Fruit fly (Drosophila melanogaster) Kc167 (cell line): Measurements from ENCODE around the gene m-cup.

Source experiments
- Myc ChIP-seq: fragments of >200 bp; optimal IDR thresholded peaks from 2 replicates; lab custom pipeline; 2017; ENCODE audit warnings: missing external identifiers
- Sin3A ChIP-seq: fragments of >200 bp; optimal IDR thresholded peaks from 2 replicates; lab custom pipeline; 2018; ENCODE audit warnings: missing external identifiers
- h ChIP-seq: fragments of >200 bp; optimal IDR thresholded peaks from 3 replicates; lab custom pipeline; 2018; ENCODE audit warnings: missing external identifiers
- insv ChIP-seq: fragments of >200 bp; optimal IDR thresholded peaks from 3 replicates; lab custom pipeline; 2018; ENCODE audit warnings: missing external identifiers
- psq ChIP-seq: fragments of >200 bp; optimal IDR thresholded peaks from 2 replicates; lab custom pipeline; 2017; ENCODE audit warnings: missing external identifiers
- ttk ChIP-seq: sonication (Bioruptor generic); optimal IDR thresholded peaks from 2 replicates; lab custom pipeline; 2017; ENCODE audit warnings: missing external identifiers

m-cup gene

DNA sequence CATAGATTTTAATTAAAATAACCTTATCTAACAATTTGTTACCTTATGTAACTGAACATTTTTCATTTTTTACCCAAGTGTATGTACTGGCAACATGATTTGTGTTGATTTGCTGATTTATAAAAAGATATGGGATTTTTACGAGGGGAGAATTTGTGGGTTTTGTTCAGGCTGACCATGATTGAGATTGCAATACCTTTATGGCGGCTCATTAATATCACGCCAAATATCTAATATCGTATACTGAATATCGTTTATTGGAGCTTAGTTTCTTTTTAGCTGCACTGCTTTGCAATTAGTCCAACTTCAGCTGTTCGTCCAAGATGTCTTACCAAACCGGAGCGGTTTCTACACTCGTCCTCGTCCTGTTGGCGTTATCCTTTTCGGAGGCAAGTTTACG, 15.3 kb downstream of the m-cup start, which contains the start of gene CG31267:
TSS of gene CG31267 (plus strand) at position 301 of the 400 bp plus-strand sequence.
- TF ChIP-seq insv (lab: Kevin White, UChicago) (no peak), ttk (lab: Kevin White, UChicago) (no peak), h (lab: Kevin White, UChicago) (no peak), Sin3A (lab: Kevin White, UChicago) (no peak), Myc (lab: Kevin White, UChicago) (no peak), psq (lab: Kevin White, UChicago) (no peak)

DNA sequence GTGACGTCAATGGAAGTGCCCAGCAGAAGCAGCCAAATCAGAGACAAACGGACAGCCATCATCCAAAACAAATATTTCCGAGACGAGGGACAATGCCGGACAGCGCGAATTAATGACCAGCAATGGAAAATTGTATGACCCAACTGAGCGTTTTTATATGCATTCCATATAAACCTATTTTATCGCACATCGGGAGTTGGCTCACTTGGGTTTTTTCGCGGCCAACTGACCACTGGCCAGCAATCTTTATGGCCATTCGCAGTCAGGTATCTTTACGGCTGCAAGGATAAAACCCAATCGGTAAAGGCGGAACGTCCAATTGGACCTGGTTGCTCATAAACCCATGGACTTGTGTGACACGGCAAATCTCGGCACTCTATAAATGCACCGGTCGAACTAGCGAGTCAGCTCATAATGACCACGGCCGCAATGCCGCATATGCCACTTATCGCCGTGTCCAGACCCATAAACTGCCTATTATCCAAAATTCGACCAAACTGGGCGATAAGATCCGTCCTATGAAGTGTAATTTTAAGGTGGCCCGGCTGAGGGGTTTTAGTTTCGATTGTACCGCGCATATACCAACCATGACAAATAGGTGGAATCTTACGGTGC, 17.0 kb downstream of the m-cup start, which contains the start of the genes CG4053 and CG31266:
TSS of gene CG4053 (minus strand) at position 101 of the 615 bp plus-strand sequence.
TSS of gene CG31266 (plus strand) at position 565 of the 615 bp plus-strand sequence.
- TF ChIP-seq psq (lab: Kevin White, UChicago) (no peak), Sin3A (lab: Kevin White, UChicago) (no peak), insv (lab: Kevin White, UChicago) (no peak), h (lab: Kevin White, UChicago) (no peak), ttk (lab: Kevin White, UChicago) (no peak), Myc (lab: Kevin White, UChicago) (no peak)

DNA sequence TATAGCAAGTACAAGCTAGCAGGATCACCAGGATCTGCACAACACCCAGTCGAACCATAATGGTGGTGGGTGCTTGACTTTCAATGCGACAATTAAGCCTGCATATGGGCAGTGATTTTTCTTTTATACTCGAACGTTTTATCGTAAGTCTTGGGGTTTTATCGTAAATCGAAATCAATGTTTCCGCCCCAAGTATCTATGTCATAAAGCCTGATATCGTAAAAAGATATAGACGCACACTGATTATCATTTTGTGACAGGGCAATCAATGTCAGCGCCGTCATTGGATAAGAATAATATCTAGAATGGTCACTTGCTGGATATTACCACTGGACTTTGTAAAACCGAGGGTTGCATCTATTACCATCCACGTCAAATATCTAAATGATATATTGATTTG, 18.9 kb downstream of the m-cup start, which contains the start of gene CG17475:
TSS of gene CG17475 (minus strand) at position 101 of the 400 bp plus-strand sequence.
- TF ChIP-seq Sin3A (lab: Kevin White, UChicago) (no peak), ttk (lab: Kevin White, UChicago) (no peak), h (lab: Kevin White, UChicago) (no peak), Myc (lab: Kevin White, UChicago) (no peak), insv (lab: Kevin White, UChicago) (no peak), psq (lab: Kevin White, UChicago) (no peak)

DNA sequence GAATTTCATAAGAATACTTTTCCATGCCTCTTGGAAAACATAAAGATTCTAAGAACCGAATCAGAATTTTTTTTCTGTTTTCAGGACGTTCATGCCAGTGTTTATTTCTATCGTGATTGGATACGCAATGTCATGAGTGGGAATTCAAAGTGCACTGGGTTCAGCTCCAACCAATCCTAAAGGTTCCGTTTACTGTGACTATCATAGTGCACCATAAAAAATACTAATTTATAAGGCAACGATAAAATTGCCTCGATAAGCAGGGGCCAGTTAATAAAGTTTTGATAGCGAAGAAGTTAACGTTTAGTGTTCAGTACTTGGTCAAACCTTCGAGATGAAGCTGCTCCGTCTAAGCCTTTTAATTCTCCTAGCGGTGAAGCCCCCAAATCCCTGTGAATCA, 21.3 kb downstream of the m-cup start, which contains the start of gene CG31265:
TSS of gene CG31265 (plus strand) at position 301 of the 400 bp plus-strand sequence.
- no peak for TF ChIP-seq psq (lab: Kevin White, UChicago)
- TF ChIP-seq Myc (lab: Kevin White, UChicago): no peak
- no peak for TF ChIP-seq ttk (lab: Kevin White, UChicago)
- no peak for TF ChIP-seq Sin3A (lab: Kevin White, UChicago)
- no peak for TF ChIP-seq insv (lab: Kevin White, UChicago)
- no peak for TF ChIP-seq h (lab: Kevin White, UChicago)

DNA sequence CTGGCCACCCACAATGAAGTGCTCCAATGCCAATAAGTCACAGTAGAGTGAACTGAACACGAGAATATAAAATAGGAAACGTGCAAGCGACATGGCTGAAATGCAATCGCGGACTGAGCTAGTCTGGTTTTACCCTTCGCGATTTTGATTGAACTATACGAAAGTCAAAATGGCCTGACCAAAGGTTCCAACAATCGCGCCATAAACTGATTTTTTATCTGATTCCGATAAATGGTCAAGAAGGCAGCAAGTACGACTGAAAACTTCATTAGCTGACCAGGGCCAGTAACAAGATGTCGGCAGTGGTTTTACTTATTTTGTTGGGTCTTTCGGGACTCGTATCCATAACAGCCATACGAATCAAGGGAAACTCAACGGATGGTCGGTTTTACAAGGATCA, 22.4 kb downstream of the m-cup start, which contains the start of the genes CG17477 and CG31269:
TSS of gene CG17477 (minus strand) at position 101 of the 400 bp plus-strand sequence.
TSS of gene CG31269 (plus strand) at position 289 of the 400 bp plus-strand sequence.
- TF ChIP-seq Myc (lab: Kevin White, UChicago) (no peak), psq (lab: Kevin White, UChicago) (no peak), insv (lab: Kevin White, UChicago) (no peak)

DNA sequence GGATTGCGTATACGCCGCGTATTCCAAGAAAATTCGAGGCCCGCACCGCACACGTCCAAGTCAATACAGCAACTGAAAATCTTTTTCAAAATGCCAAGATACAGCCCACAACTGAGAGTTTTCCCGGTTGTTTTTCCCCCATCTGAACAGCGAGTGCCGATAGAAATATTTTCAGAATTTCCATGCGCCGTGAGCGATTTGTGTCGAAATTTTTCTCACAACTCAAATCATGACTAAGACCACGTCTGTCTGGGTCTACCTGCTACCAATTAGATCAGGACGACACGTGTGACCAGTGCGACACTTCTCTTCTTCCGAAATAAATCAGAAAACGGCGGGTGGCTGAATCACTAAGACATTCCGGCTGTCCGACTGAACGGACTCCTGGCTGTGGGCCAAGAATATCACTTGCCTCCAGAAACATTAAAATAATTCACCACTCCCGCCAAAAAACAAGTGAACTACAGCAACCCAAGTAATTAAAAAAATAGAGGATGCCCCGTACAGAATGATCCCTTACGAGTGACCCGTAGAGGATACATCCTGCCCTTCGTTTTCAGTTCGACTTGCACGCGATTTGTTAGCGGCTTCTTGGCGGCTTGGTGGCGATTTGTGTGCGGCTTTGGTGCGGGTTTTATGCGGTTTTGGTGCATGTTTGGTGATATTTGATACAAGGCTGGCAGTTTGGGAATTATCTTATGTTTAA, 23.7 kb downstream of the m-cup start, which contains the start of gene cher:
TSS of gene cher (minus strand) at position 51 of the 706 bp plus-strand sequence.
- TF ChIP-seq insv (lab: Kevin White, UChicago) (no peak), Myc (lab: Kevin White, UChicago) (no peak), psq (lab: Kevin White, UChicago) (no peak), ttk (lab: Kevin White, UChicago) (no peak), h (lab: Kevin White, UChicago) (no peak), Sin3A (lab: Kevin White, UChicago) (no peak)

DNA sequence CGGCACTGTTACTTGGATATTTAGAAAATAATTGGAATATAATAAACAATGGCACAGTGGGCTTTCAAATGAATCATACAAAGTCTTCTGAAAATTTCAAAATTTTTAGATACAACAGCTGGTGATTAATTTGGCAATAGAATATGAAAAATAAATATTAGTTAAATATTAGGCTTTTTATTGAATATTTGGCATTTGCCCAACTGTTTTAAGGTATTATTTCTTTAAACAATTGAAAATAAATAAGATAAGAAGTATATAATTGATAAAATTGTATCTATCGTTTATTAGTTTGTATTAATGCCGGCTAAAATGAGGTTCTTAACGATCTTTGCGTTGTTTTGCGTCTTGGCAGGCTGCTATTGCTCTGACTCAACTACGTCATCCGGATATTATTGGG, 25.0 kb downstream of the m-cup start, which contains the start of gene CG45079:
TSS of gene CG45079 (plus strand) at position 301 of the 400 bp plus-strand sequence.
- no peak for TF ChIP-seq Sin3A (lab: Kevin White, UChicago)
- TF ChIP-seq h (lab: Kevin White, UChicago): no peak
- TF ChIP-seq Myc (lab: Kevin White, UChicago): no peak
- no peak for TF ChIP-seq insv (lab: Kevin White, UChicago)
- no peak for TF ChIP-seq psq (lab: Kevin White, UChicago)
- no peak for TF ChIP-seq ttk (lab: Kevin White, UChicago)

DNA sequence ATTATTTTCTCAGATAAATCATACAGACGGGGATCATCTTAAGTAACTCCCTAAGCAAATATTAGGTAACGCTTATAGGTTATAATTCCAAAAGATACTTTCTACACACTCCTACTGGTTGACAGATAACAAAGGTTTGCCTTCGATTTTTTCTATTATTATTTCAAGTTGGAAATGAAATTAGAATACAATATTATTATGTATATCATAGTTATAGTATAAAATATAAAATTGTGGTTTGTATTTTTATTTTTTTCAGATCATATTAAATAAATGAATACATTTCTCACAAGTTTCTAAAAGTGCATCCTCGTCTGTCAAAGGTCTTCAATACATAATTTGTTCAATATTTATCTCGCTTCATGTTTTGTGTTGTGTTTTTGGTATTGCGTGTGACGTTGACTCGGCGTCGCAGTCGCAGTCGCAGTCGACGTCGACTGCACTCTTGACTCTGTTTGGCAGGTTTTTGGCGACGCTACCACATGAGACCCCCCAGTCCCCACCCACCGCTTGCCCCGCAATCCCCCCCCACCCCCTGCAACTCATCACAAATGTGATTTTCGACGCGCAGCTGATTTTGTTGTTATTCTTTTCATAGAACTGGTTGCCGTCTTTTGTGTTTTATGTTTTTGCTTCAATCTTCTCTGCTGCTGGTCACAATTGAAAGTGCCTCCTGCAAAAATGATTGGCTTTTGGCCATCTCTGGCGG, 26.3 kb downstream of the m-cup start:
- no peak for TF ChIP-seq ttk (lab: Kevin White, UChicago)

DNA sequence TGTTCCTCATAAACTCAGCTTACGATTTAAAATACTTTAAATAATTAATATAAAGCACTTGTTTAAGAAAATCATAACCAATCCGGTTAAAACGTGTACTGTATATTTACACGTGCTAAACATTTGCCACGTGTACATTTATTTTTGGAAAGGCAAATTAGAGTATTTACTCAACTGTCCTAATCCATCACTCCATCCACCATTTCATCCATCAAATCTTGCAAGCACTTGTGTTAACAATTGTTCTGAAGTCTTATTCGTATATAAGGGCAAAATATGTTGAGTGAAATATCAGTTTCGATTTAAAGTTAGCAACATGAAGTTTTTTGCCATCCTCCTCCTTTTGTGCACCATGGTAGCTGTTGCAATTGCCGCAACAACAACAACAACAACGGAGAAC, 27.9 kb downstream of the m-cup start, which contains the start of gene CG42779:
TSS of gene CG42779 (plus strand) at position 301 of the 400 bp plus-strand sequence.
- no peak for TF ChIP-seq ttk (lab: Kevin White, UChicago)
- TF ChIP-seq Myc (lab: Kevin White, UChicago): no peak
- no peak for TF ChIP-seq insv (lab: Kevin White, UChicago)
- TF ChIP-seq Sin3A (lab: Kevin White, UChicago): no peak
- TF ChIP-seq psq (lab: Kevin White, UChicago): no peak

DNA sequence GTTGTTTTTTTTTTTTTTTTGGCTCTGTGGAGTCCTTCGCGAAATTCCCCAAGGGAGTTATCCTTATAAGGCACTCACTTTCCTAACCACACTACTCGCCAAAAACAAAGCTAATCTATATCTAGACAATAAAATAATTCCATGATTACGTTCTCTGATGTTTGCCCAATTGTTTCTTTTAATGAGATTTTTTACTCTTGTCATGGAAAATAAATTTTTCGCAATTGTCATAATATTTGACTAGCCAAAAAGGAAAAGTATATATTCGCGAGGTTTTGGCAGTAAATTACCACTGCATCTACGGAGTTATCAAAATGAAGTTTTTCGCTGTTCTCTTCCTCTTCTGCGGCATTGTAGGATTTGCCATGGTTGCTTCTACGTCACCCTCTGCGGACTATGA, 29.0 kb downstream of the m-cup start, which contains the start of gene CG34278:
TSS of gene CG34278 (plus strand) at position 301 of the 400 bp plus-strand sequence.
- TF ChIP-seq h (lab: Kevin White, UChicago) (no peak), Myc (lab: Kevin White, UChicago) (no peak), insv (lab: Kevin White, UChicago) (no peak), psq (lab: Kevin White, UChicago) (no peak), ttk (lab: Kevin White, UChicago) (no peak), Sin3A (lab: Kevin White, UChicago) (no peak)
